Worm (Caenorhabditis elegans) whole organism, L2 larva: ENCODE results near the gene R09H10.6.

Experiments
- ama-1 ChIP-seq: fragments of 150-350 bp; optimal IDR thresholded peaks from 2 replicates; lab custom pipeline; 2018; ENCODE audit warnings: inconsistent platforms
- dmd-4 ChIP-seq: sonication (generic microtip); optimal IDR thresholded peaks from 2 replicates; lab custom pipeline; 2017; ENCODE audit warnings: missing biosample characterization, missing genetic modification characterization
- egl-27 ChIP-seq: sonication (generic microtip); optimal IDR thresholded peaks from 3 replicates; lab custom pipeline; 2017; ENCODE audit warnings: missing biosample characterization, missing genetic modification reagents, missing genetic modification characterization
- gmeb-1 ChIP-seq: fragments of 150-350 bp; optimal IDR thresholded peaks from 2 replicates; lab custom pipeline; 2014; ENCODE audit warnings: missing biosample characterization, missing genetic modification characterization
- lin-11 ChIP-seq: fragments of 150-350 bp; sonication (generic microtip); optimal IDR thresholded peaks from 2 replicates; lab custom pipeline; 2014; ENCODE audit warnings: missing biosample characterization, missing genetic modification characterization, inconsistent platforms, mixed read lengths
- mbf-1 ChIP-seq: sonication (generic microtip); optimal IDR thresholded peaks from 2 replicates; lab custom pipeline; 2017; ENCODE audit warnings: missing biosample characterization, missing genetic modification characterization
- nhr-10 ChIP-seq: sonication (generic microtip); optimal IDR thresholded peaks from 2 replicates; lab custom pipeline; 2017; ENCODE audit warnings: missing biosample characterization, missing genetic modification characterization
- nhr-12 ChIP-seq: fragments of 150-350 bp; optimal IDR thresholded peaks from 2 replicates; lab custom pipeline; 2014; ENCODE audit warnings: missing biosample characterization, missing genetic modification characterization
- nhr-237 ChIP-seq: fragments of 150-350 bp; optimal IDR thresholded peaks from 2 replicates; lab custom pipeline; 2014; ENCODE audit warnings: missing biosample characterization, missing genetic modification characterization
- nhr-6 ChIP-seq: fragments of 150-350 bp; optimal IDR thresholded peaks from 2 replicates; lab custom pipeline; 2014; ENCODE audit warnings: missing biosample characterization, missing genetic modification characterization
- nhr-77 ChIP-seq: fragments of 150-350 bp; optimal IDR thresholded peaks from 2 replicates; lab custom pipeline; 2014; ENCODE audit warnings: missing biosample characterization, missing genetic modification characterization
- skn-1 ChIP-seq: sonication (generic microtip); optimal IDR thresholded peaks from 2 replicates; lab custom pipeline; 2017; ENCODE audit warnings: missing biosample characterization, missing genetic modification characterization

DNA sequence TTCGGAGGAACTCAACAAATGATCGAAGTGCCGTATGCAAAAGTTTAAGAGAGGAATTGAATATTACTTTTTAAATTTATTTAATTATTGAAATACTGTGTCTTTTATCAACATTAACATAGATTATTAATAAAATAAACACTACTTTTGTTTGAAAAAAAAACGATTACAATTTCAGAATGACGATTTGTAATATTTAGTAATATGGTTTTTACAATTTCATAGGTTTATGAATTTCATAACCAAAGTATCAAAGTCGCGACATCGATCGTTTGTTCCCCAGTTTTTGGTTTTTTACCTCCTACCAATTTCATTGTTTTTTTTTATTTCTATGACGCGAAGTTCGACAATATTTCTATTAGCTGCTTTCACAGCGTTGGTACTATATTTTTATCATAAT is 8.4 kb upstream of the R09H10.6 start, which contains the start of gene R09H10.1:
- TF ChIP-seq nhr-10 (tag; lab: Kevin White, UChicago) (no peak), nhr-6 (tag; lab: Kevin White, UChicago) (no peak), nhr-12 (no peak), mbf-1 (tag; lab: Kevin White, UChicago) (no peak), lin-11 (no peak), ama-1 (no peak), egl-27 (tag; lab: Kevin White, UChicago) (no peak), dmd-4 (tag; lab: Kevin White, UChicago) (no peak), nhr-237 (no peak), nhr-77 (tag; lab: Kevin White, UChicago) (no peak), gmeb-1 (no peak), skn-1 (no peak)
